Worm (Caenorhabditis elegans) whole organism, dauer: ENCODE data around the gene lec-1.

Source experiments
- unc-62 ChIP-seq: sonication (generic microtip); optimal IDR thresholded peaks from 2 replicates; lab custom pipeline; 2017; ENCODE audit warnings: missing biosample characterization, missing genetic modification reagents, missing genetic modification characterization

lec-1 gene

DNA sequence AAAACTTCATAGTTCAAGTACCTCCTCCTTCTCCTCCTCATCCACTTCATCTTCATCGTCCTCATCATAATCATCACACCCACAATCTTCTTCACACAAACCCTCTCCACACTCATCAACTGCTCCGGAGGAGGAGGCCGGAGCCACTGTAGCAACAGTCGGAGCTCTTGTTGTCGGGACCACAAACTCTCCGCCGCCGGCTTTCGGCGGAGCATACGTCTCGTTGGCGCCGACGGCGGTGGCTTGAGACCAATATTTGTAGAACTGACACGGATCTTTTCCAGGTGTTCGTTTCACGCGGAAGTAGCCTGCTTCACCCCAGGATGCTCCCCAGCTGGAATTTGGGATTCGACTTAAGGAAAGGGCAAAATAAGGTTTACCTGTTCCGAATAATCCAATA lies 44.2 kb downstream of the lec-1 start:
- TF ChIP-seq unc-62 (GFP tag; lab: Kevin White, UChicago): no peak

DNA sequence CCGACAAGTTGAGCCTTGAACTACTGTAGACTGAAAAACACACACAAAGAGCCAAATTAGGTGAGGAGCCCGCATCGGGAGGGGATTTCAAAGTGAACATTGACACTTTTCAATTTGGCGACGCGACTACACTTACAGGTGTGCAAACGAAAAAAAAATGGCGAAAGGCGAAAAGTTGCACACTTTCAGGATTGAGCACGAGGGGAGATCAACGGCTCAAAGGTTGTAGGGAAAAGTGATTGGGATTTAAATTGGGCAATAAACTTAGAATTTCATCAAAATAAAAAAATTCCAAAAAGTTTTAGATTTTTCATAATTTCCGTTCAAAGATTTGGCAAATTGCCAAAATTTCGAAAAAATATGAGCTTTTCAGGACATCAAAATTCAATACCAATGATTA lies 47.7 kb downstream of the lec-1 start, which contains the start of gene F15D4.4:
TSS of gene F15D4.4 (minus strand) at position 101 of the 400 bp plus-strand sequence.
- no peak for TF ChIP-seq unc-62 (GFP tag; lab: Kevin White, UChicago)

DNA sequence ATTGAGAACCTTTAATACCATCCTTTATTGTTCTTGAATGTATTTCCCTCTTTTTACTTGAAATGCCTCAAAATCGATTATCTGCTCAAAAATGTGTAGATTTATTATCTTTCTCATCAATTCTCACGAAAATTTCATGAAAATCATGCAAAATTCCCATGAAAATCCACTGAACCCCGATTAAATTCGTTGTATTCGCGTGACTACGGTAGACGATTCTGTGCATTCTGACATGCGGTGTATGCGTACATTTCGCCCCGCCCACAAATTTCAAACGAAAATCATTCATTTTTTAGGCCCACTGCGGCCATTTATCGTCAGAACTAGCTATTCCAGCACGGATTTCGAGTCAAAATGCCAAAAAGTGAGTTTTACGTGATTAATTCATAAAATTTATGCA lies 49.7 kb downstream of the lec-1 start, which contains the start of gene F15D4.5:
TSS of gene F15D4.5 (plus strand) at position 301 of the 400 bp plus-strand sequence.
- TF ChIP-seq unc-62 (GFP tag; lab: Kevin White, UChicago): no peak

DNA sequence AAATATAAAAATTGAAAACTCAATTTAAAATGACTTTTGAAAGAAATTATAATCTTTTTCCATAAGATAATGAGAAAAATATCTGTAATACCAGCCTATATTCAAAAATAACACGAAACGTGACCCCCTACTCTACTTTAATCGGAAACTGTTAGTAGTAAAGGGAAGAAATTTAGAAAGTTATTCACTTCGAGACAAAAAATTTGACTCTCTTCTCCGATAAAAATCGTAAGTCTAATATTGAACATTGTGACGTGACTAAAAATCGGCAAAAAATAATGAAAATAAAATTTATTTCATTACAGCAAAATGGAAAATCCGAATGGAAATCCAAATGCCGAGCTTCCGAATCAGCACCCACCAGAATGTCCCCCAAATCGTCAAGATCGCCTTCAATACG lies 53.5 kb downstream of the lec-1 start, which contains the start of gene F15D4.6:
TSS of gene F15D4.6 (plus strand) at position 301 of the 400 bp plus-strand sequence.
- no peak for TF ChIP-seq unc-62 (GFP tag; lab: Kevin White, UChicago)
